Worm (Caenorhabditis elegans) whole organism, midembryonic: Measurements from ENCODE around the gene T05C12.4.
A peak's percentile ranks its signal among the peaks of the same experiment; 100 is the strongest.

Source experiments
- T22C8.4 ChIP-seq: fragments of 200-800 bp; sonication (Bioruptor generic); IDR thresholded peaks from 2 replicates; pipeline ENCODE4 v1.3.6; 2022; ENCODE audit warnings: missing genetic modification characterization, missing compliant biosample characterization
- cog-1 ChIP-seq: sonication (generic microtip); optimal IDR thresholded peaks from 2 replicates; lab custom pipeline; 2016; ENCODE audit warnings: missing genetic modification characterization, missing compliant biosample characterization
- flt-1 ChIP-seq: fragments of 200-800 bp; sonication (Bioruptor generic); IDR thresholded peaks from 2 replicates; pipeline ENCODE4 v1.3.6; 2022; ENCODE audit warnings: missing genetic modification characterization, missing compliant biosample characterization
- klf-2 ChIP-seq: fragments of 200-800 bp; sonication (Bioruptor generic); conservative IDR thresholded peaks from 2 replicates; pipeline ENCODE4 v1.3.6; 2022; ENCODE audit warnings: missing genetic modification reagents, missing genetic modification characterization, missing compliant biosample characterization
- med-1 ChIP-seq: sonication (generic microtip); optimal IDR thresholded peaks from 2 replicates; lab custom pipeline; 2017; ENCODE audit warnings: missing genetic modification characterization, mild to moderate bottlenecking, missing compliant biosample characterization, antibody characterized with exemption, missing genetic modification reagents; ENCODE audit not compliant: insufficient read depth
- ref-1 ChIP-seq: fragments of 200-800 bp; sonication (Bioruptor generic); conservative IDR thresholded peaks from 2 replicates; pipeline ENCODE4 v1.3.6; 2022; ENCODE audit warnings: missing genetic modification reagents, missing genetic modification characterization, missing compliant biosample characterization
- tab-1 ChIP-seq: fragments of 200-800 bp; sonication (Bioruptor generic); IDR thresholded peaks from 2 replicates; pipeline ENCODE4 v1.3.6; 2022; ENCODE audit warnings: missing genetic modification characterization, missing compliant biosample characterization
- ztf-23 ChIP-seq: fragments of 200-800 bp; sonication (Bioruptor generic); IDR thresholded peaks from 2 replicates; pipeline ENCODE4 v1.3.6; 2022; ENCODE audit warnings: missing genetic modification reagents, missing genetic modification characterization, missing compliant biosample characterization
- ztf-29 ChIP-seq: fragments of 200-800 bp; sonication (Bioruptor generic); IDR thresholded peaks from 2 replicates; pipeline ENCODE4 v1.3.6; 2022; ENCODE audit warnings: missing genetic modification reagents, missing genetic modification characterization, missing compliant biosample characterization

The T05C12.4 gene

ce11 chrII:8216433-8216832 lies 36.3 kb upstream of the T05C12.4 start, which contains the start of gene M110.3:
Gene M110.3 (minus strand): TSS chrII:8216616.
- TF ChIP-seq med-1 (GFP tag; lab: Kevin White, UChicago) (no peak), T22C8.4 (GFP tag; lab: Robert Waterston, UW) (peak; percentile 63; the same call in 1 of the 2 replicates), tab-1 (GFP tag; lab: Robert Waterston, UW) (no peak)

- no peak for TF ChIP-seq med-1 (GFP tag; lab: Kevin White, UChicago)
- TF ChIP-seq T22C8.4 (GFP tag; lab: Robert Waterston, UW), result no peak
- no peak for TF ChIP-seq ref-1 (GFP tag; lab: Robert Waterston, UW)
- no peak for TF ChIP-seq cog-1 (tag; lab: Kevin White, UChicago)
- no peak for TF ChIP-seq ztf-29 (GFP tag; lab: Robert Waterston, UW)
- no peak for TF ChIP-seq flt-1 (GFP tag; lab: Robert Waterston, UW)
- TF ChIP-seq tab-1 (GFP tag; lab: Robert Waterston, UW), result no peak
- no peak for TF ChIP-seq ztf-23 (GFP tag; lab: Robert Waterston, UW)
- no peak for TF ChIP-seq klf-2 (GFP tag; lab: Robert Waterston, UW)
These were observed 34.2 kb upstream of the T05C12.4 start, which contains the start of gene M110.10 for ce11 chrII:8214367-8214766. Gene M110.10 (minus strand): TSS chrII:8214467.

ce11 chrII:8212680-8213079 lies 32.5 kb upstream of the T05C12.4 start, which contains the start of gene twk-3:
Gene twk-3 (minus strand): TSS chrII:8212780.
- TF ChIP-seq ztf-23 (GFP tag; lab: Robert Waterston, UW) (no peak), T22C8.4 (GFP tag; lab: Robert Waterston, UW) (no peak), flt-1 (GFP tag; lab: Robert Waterston, UW) (no peak), med-1 (GFP tag; lab: Kevin White, UChicago) (no peak), tab-1 (GFP tag; lab: Robert Waterston, UW) (no peak), ref-1 (GFP tag; lab: Robert Waterston, UW) (no peak), klf-2 (GFP tag; lab: Robert Waterston, UW) (no peak), cog-1 (tag; lab: Kevin White, UChicago) (no peak), ztf-29 (GFP tag; lab: Robert Waterston, UW) (no peak)

- TF ChIP-seq ref-1 (GFP tag; lab: Robert Waterston, UW) (no peak), klf-2 (GFP tag; lab: Robert Waterston, UW) (no peak)
These were observed 29.3 kb upstream of the T05C12.4 start, which contains the start of gene M110.8 for ce11 chrII:8209476-8209875. Gene M110.8 (minus strand): TSS chrII:8209576.

ce11 chrII:8205612-8206011 lies 25.4 kb upstream of the T05C12.4 start:
- TF ChIP-seq ref-1 (GFP tag; lab: Robert Waterston, UW) (no peak), med-1 (GFP tag; lab: Kevin White, UChicago) (no peak), klf-2 (GFP tag; lab: Robert Waterston, UW) (no peak), ztf-29 (GFP tag; lab: Robert Waterston, UW) (no peak), T22C8.4 (GFP tag; lab: Robert Waterston, UW) (no peak), flt-1 (GFP tag; lab: Robert Waterston, UW) (no peak), tab-1 (GFP tag; lab: Robert Waterston, UW) (no peak), cog-1 (tag; lab: Kevin White, UChicago) (no peak), ztf-23 (GFP tag; lab: Robert Waterston, UW) (no peak)

- TF ChIP-seq T22C8.4 (GFP tag; lab: Robert Waterston, UW) (no peak), ztf-23 (GFP tag; lab: Robert Waterston, UW) (no peak), tab-1 (GFP tag; lab: Robert Waterston, UW) (no peak), cog-1 (tag; lab: Kevin White, UChicago) (no peak), ztf-29 (GFP tag; lab: Robert Waterston, UW) (no peak), med-1 (GFP tag; lab: Kevin White, UChicago) (no peak), ref-1 (GFP tag; lab: Robert Waterston, UW) (no peak), flt-1 (GFP tag; lab: Robert Waterston, UW) (no peak), klf-2 (GFP tag; lab: Robert Waterston, UW) (no peak)
These were observed 23.9 kb upstream of the T05C12.4 start, which contains the start of gene col-76 for ce11 chrII:8204039-8204438. Gene col-76 (plus strand): TSS chrII:8204339.

ce11 chrII:8199803-8200202 lies 19.6 kb upstream of the T05C12.4 start:
- no peak for TF ChIP-seq klf-2 (GFP tag; lab: Robert Waterston, UW)
- TF ChIP-seq ztf-29 (GFP tag; lab: Robert Waterston, UW), result no peak
- no peak for TF ChIP-seq T22C8.4 (GFP tag; lab: Robert Waterston, UW)
- TF ChIP-seq med-1 (GFP tag; lab: Kevin White, UChicago), result no peak

- TF ChIP-seq ztf-23 (GFP tag; lab: Robert Waterston, UW), result no peak
- no peak for TF ChIP-seq ztf-29 (GFP tag; lab: Robert Waterston, UW)
- no peak for TF ChIP-seq ref-1 (GFP tag; lab: Robert Waterston, UW)
- TF ChIP-seq T22C8.4 (GFP tag; lab: Robert Waterston, UW), result no peak
- TF ChIP-seq flt-1 (GFP tag; lab: Robert Waterston, UW), result no peak
- TF ChIP-seq cog-1 (tag; lab: Kevin White, UChicago), result no peak
- no peak for TF ChIP-seq tab-1 (GFP tag; lab: Robert Waterston, UW)
- no peak for TF ChIP-seq klf-2 (GFP tag; lab: Robert Waterston, UW)
- no peak for TF ChIP-seq med-1 (GFP tag; lab: Kevin White, UChicago)
These were observed 18.3 kb upstream of the T05C12.4 start, which contains the start of gene qua-1 for ce11 chrII:8198503-8198902. Gene qua-1 (plus strand): TSS chrII:8198803.

- TF ChIP-seq cog-1 (tag; lab: Kevin White, UChicago) (no peak), ztf-29 (GFP tag; lab: Robert Waterston, UW) (no peak), med-1 (GFP tag; lab: Kevin White, UChicago) (no peak), tab-1 (GFP tag; lab: Robert Waterston, UW) (no peak), flt-1 (GFP tag; lab: Robert Waterston, UW) (no peak), T22C8.4 (GFP tag; lab: Robert Waterston, UW) (no peak)
These were observed 13.7 kb upstream of the T05C12.4 start for ce11 chrII:8193922-8194321.
